Worm (Caenorhabditis elegans) whole organism, L1 larva: ENCODE measurements around the gene tbx-43.

Experiments used
- efl-1 ChIP-seq, 4 experiments: fragments of 150-350 bp; optimal IDR thresholded peaks in 3 of 4; peaks in 1 of 4; 1 replicate in 1 of 4; 2 replicates in 3 of 4; lab custom pipeline; 2014; ENCODE audit warnings: missing biosample characterization in 2 of 4, missing genetic modification characterization in 2 of 4, missing genetic modification reagents in 2 of 4
- elt-3 ChIP-seq, 6 experiments: fragments of 150-350 bp in 1 of 6; sonication (generic microtip); optimal IDR thresholded peaks; 2 replicates each; lab custom pipeline; 2017 to 2018; ENCODE audit warnings: missing biosample characterization in 6 of 6, missing genetic modification characterization in 6 of 6, inconsistent platforms in 1 of 6
- ets-5 ChIP-seq: fragments of 200-800 bp; sonication (Bioruptor generic); IDR thresholded peaks from 2 replicates; pipeline ENCODE4 v1.3.6; 2022; ENCODE audit warnings: missing genetic modification characterization, missing compliant biosample characterization
- snpc-4 ChIP-seq: fragments of 150-350 bp; optimal IDR thresholded peaks from 2 replicates; lab custom pipeline; 2014; ENCODE audit warnings: missing biosample characterization, missing genetic modification characterization
- unc-98 ChIP-seq: fragments of 200-800 bp; sonication (Bioruptor generic); IDR thresholded peaks from 2 replicates; pipeline ENCODE4 v1.3.6; 2022; ENCODE audit warnings: missing genetic modification characterization, missing compliant biosample characterization

- TF ChIP-seq unc-98 (GFP tag; lab: Robert Waterston, UW) (no peak), ets-5 (GFP tag; lab: Robert Waterston, UW) (no peak), elt-3 (tag; optimal IDR thresholded peaks at IDR 0.05; lab: Kevin White, UChicago) (no peak), efl-1 (optimal IDR thresholded peaks at IDR 0.05; lab: Kevin White, UChicago) (no peak), efl-1 (GFP tag; optimal IDR thresholded peaks at IDR 0.05 in 1 of 2; lab: Kevin White, UChicago) (no peak), snpc-4 (tag; lab: Kevin White, UChicago) (no peak)
Measured at ce11 chrIII:1793416-1793815, 23.5 kb upstream of the tbx-43 start.
